Fruit fly (Drosophila melanogaster) whole organism, embryonic: Measurements from ENCODE around the gene CG33124.

Experiments
- Abd-B ChIP-seq: fragments of 200-800 bp; sonication (Bioruptor generic); optimal IDR thresholded peaks from 2 replicates; lab custom pipeline; 2018; ENCODE audit warnings: missing biosample characterization, mild to moderate bottlenecking, missing genetic modification characterization, moderate library complexity
- BEAF-32 ChIP-seq: fragments of 200-800 bp; sonication (Bioruptor generic); optimal IDR thresholded peaks from 3 replicates; lab custom pipeline; 2017; ENCODE audit warnings: missing biosample characterization, missing genetic modification characterization, mild to moderate bottlenecking, moderate library complexity, missing genetic modification reagents
- BtbVII ChIP-seq: fragments of 200-800 bp; sonication (Bioruptor generic); optimal IDR thresholded peaks from 3 replicates; lab custom pipeline; 2017; ENCODE audit warnings: missing biosample characterization, mild to moderate bottlenecking, missing genetic modification characterization
- CG10147 ChIP-seq: fragments of 200-800 bp; sonication (Bioruptor generic); optimal IDR thresholded peaks from 2 replicates; lab custom pipeline; 2019; ENCODE audit warnings: missing biosample characterization, mild to moderate bottlenecking, missing genetic modification characterization, moderate library complexity
- CG10267 ChIP-seq: fragments of 200-800 bp; sonication (Bioruptor generic); optimal IDR thresholded peaks from 2 replicates; lab custom pipeline; 2018; ENCODE audit warnings: missing biosample characterization, mild to moderate bottlenecking, missing genetic modification characterization, moderate library complexity
- CG10654 ChIP-seq: fragments of 200-800 bp; sonication (Bioruptor generic); optimal IDR thresholded peaks from 2 replicates; lab custom pipeline; 2016; ENCODE audit warnings: missing biosample characterization, missing genetic modification characterization
- CG11696 ChIP-seq: fragments of 200-800 bp; sonication (Bioruptor generic); IDR thresholded peaks from 2 replicates; pipeline ENCODE4 v1.3.6; 2022; ENCODE audit warnings: missing biosample characterization, missing genetic modification characterization
- CG12769 ChIP-seq: fragments of 200-800 bp; sonication (Bioruptor generic); optimal IDR thresholded peaks from 2 replicates; lab custom pipeline; 2019; ENCODE audit warnings: missing biosample characterization, mild to moderate bottlenecking, missing genetic modification characterization, moderate library complexity
- CG13296 ChIP-seq: fragments of 200-800 bp; sonication (Bioruptor generic); optimal IDR thresholded peaks from 3 replicates; lab custom pipeline; 2018; ENCODE audit warnings: missing biosample characterization, mild to moderate bottlenecking, missing genetic modification characterization
- CG18011 ChIP-seq: fragments of 200-800 bp; sonication (Bioruptor generic); optimal IDR thresholded peaks from 2 replicates; lab custom pipeline; 2017; ENCODE audit warnings: missing biosample characterization, missing genetic modification characterization, mild to moderate bottlenecking, moderate library complexity, missing genotype
- CG31388 ChIP-seq: fragments of 200-800 bp; sonication (Bioruptor generic); optimal IDR thresholded peaks from 2 replicates; lab custom pipeline; 2016; ENCODE audit warnings: missing biosample characterization, missing genetic modification characterization
- CG31441 ChIP-seq: fragments of 200-800 bp; sonication (Bioruptor generic); IDR thresholded peaks from 2 replicates; pipeline ENCODE4 v1.3.6; 2022; ENCODE audit warnings: missing biosample characterization, missing genetic modification characterization
- CG33213 ChIP-seq: fragments of 200-800 bp; sonication (Bioruptor generic); optimal IDR thresholded peaks from 3 replicates; lab custom pipeline; 2016; ENCODE audit warnings: missing biosample characterization, missing genetic modification characterization
- CG34376 ChIP-seq: fragments of 200-800 bp; sonication (Bioruptor generic); optimal IDR thresholded peaks from 2 replicates; lab custom pipeline; 2018; ENCODE audit warnings: missing biosample characterization, mild to moderate bottlenecking, missing genetic modification characterization
- CG3726 ChIP-seq: fragments of 200-800 bp; sonication (Bioruptor generic); IDR thresholded peaks from 3 replicates; pipeline ENCODE4, ENCODE4 v1.3.6; 2022; ENCODE audit warnings: missing biosample characterization, missing genetic modification characterization
- CG4282 ChIP-seq: fragments of 200-800 bp; sonication (Bioruptor generic); optimal IDR thresholded peaks from 2 replicates; lab custom pipeline; 2016; ENCODE audit warnings: missing biosample characterization, missing genetic modification characterization
- CG5245 ChIP-seq: fragments of 200-800 bp; sonication (Bioruptor generic); optimal IDR thresholded peaks from 3 replicates; lab custom pipeline; 2016; ENCODE audit warnings: missing biosample characterization, missing genetic modification characterization
- CG6654 ChIP-seq: fragments of 200-800 bp; sonication (Bioruptor generic); optimal IDR thresholded peaks from 2 replicates; lab custom pipeline; 2017; ENCODE audit warnings: missing biosample characterization, mild to moderate bottlenecking, missing genetic modification characterization
- CG7786 ChIP-seq: fragments of 200-800 bp; sonication (Bioruptor generic); optimal IDR thresholded peaks from 2 replicates; lab custom pipeline; 2016; ENCODE audit warnings: missing biosample characterization, missing genetic modification characterization
- CG7839 ChIP-seq: fragments of 200-800 bp; sonication (Bioruptor generic); optimal IDR thresholded peaks from 3 replicates; lab custom pipeline; 2018; ENCODE audit warnings: missing biosample characterization, mild to moderate bottlenecking, missing genetic modification characterization, moderate library complexity
- CG9215 ChIP-seq: fragments of 200-800 bp; sonication (Bioruptor generic); IDR thresholded peaks from 2 replicates; pipeline ENCODE4 v1.3.6; 2022; ENCODE audit warnings: missing biosample characterization, missing genetic modification characterization
- CG9727 ChIP-seq: fragments of 200-800 bp; sonication (Bioruptor generic); optimal IDR thresholded peaks from 3 replicates; lab custom pipeline; 2017; ENCODE audit warnings: missing biosample characterization, mild to moderate bottlenecking, missing genetic modification characterization
- CTCF ChIP-seq: fragments of 200-800 bp; sonication (Bioruptor generic); optimal IDR thresholded peaks from 2 replicates; lab custom pipeline; 2017; ENCODE audit warnings: missing biosample characterization, mild to moderate bottlenecking, missing genetic modification characterization, moderate library complexity
- Dbx ChIP-seq: fragments of 200-800 bp; sonication (Bioruptor generic); IDR thresholded peaks from 3 replicates; pipeline ENCODE4 v1.3.6; 2022; ENCODE audit warnings: missing biosample characterization, missing genetic modification characterization
- HmgD ChIP-seq: fragments of 200-800 bp; sonication (Bioruptor generic); optimal IDR thresholded peaks from 3 replicates; lab custom pipeline; 2016; ENCODE audit warnings: missing biosample characterization, missing genetic modification characterization
- Lhr ChIP-seq: fragments of 200-800 bp; sonication (Bioruptor generic); optimal IDR thresholded peaks from 3 replicates; lab custom pipeline; 2017; ENCODE audit warnings: mild to moderate bottlenecking, missing biosample characterization, missing genetic modification reagents, missing genetic modification characterization
- Med ChIP-seq: fragments of 200-800 bp; sonication (Bioruptor generic); peaks from one replicate; lab custom pipeline; 2016; ENCODE audit warnings: missing biosample characterization, missing genetic modification characterization, mild to moderate bottlenecking, inconsistent platforms, moderate library complexity
- Mrtf ChIP-seq: fragments of 200-800 bp; sonication (Bioruptor generic); IDR thresholded peaks from 3 replicates; pipeline ENCODE4 v1.3.6; 2022; ENCODE audit warnings: missing biosample characterization, missing genetic modification characterization
- Nf-YA ChIP-seq: fragments of 200-800 bp; sonication (Bioruptor generic); IDR thresholded peaks from 2 replicates; pipeline ENCODE4 v1.3.6; 2022; ENCODE audit warnings: missing biosample characterization, missing genetic modification characterization
- Ravus ChIP-seq: fragments of 200-800 bp; sonication (Bioruptor generic); IDR thresholded peaks from 2 replicates; pipeline ENCODE4 v1.3.6; 2022; ENCODE audit warnings: missing biosample characterization, missing genetic modification characterization
- al ChIP-seq: fragments of 200-800 bp; sonication (Bioruptor generic); IDR thresholded peaks from 2 replicates; pipeline ENCODE4 v1.3.6; 2022; ENCODE audit warnings: missing biosample characterization, missing genetic modification characterization
- ato ChIP-seq: fragments of 200-800 bp; sonication (Bioruptor generic); IDR thresholded peaks from 2 replicates; pipeline ENCODE4 v1.3.6; 2022; ENCODE audit warnings: missing biosample characterization, missing genetic modification characterization; ENCODE audit not compliant: partially characterized antibody
- danr ChIP-seq: fragments of 200-800 bp; sonication (Bioruptor generic); IDR thresholded peaks from 2 replicates; pipeline ENCODE4 v1.3.6; 2022; ENCODE audit warnings: missing biosample characterization, missing genetic modification characterization
- dpn ChIP-seq, 2 experiments: fragments of 200-800 bp; sonication (Bioruptor generic); optimal IDR thresholded peaks; 3 replicates each; lab custom pipeline; 2016; ENCODE audit warnings: missing biosample characterization in 2 of 2, missing genetic modification characterization in 2 of 2
- emc ChIP-seq: fragments of 200-800 bp; sonication (Bioruptor generic); optimal IDR thresholded peaks from 2 replicates; lab custom pipeline; 2016; ENCODE audit warnings: missing biosample characterization, missing genetic modification characterization
- en ChIP-seq: fragments of 200-800 bp; sonication (Bioruptor generic); optimal IDR thresholded peaks from 2 replicates; lab custom pipeline; 2016; ENCODE audit warnings: missing biosample characterization, missing genetic modification characterization
- ewg ChIP-seq: fragments of 200-800 bp; sonication (Bioruptor generic); optimal IDR thresholded peaks from 3 replicates; lab custom pipeline; 2017; ENCODE audit warnings: mild to moderate bottlenecking, missing biosample characterization, missing genetic modification reagents, missing genetic modification characterization
- ftz-f1 ChIP-seq: fragments of 200-800 bp; sonication (Bioruptor generic); optimal IDR thresholded peaks from 2 replicates; lab custom pipeline; 2016; ENCODE audit warnings: missing biosample characterization, missing genetic modification characterization
- gro ChIP-seq: fragments of 200-800 bp; sonication (Bioruptor generic); optimal IDR thresholded peaks from 2 replicates; lab custom pipeline; 2016; ENCODE audit warnings: missing biosample characterization, missing genetic modification characterization
- gsb ChIP-seq: fragments of 200-800 bp; sonication (Bioruptor generic); IDR thresholded peaks from 2 replicates; pipeline ENCODE4 v1.3.6; 2022; ENCODE audit warnings: missing biosample characterization, missing genetic modification characterization
- her ChIP-seq: fragments of 200-800 bp; sonication (Bioruptor generic); optimal IDR thresholded peaks from 2 replicates; lab custom pipeline; 2016; ENCODE audit warnings: missing biosample characterization, missing genetic modification characterization
- nom ChIP-seq: fragments of 200-800 bp; sonication (Bioruptor generic); optimal IDR thresholded peaks from 2 replicates; lab custom pipeline; 2017; ENCODE audit warnings: missing biosample characterization, missing genetic modification characterization, mild to moderate bottlenecking, moderate library complexity, missing genetic modification reagents
- odd ChIP-seq: fragments of 200-800 bp; sonication (Bioruptor generic); optimal IDR thresholded peaks from 2 replicates; lab custom pipeline; 2017; ENCODE audit warnings: missing biosample characterization, mild to moderate bottlenecking, missing genetic modification characterization
- pros ChIP-seq: fragments of 200-800 bp; sonication (Bioruptor generic); optimal IDR thresholded peaks from 3 replicates; lab custom pipeline; 2019; ENCODE audit warnings: missing biosample characterization, mild to moderate bottlenecking, missing genetic modification characterization, moderate library complexity
- ro ChIP-seq: fragments of 200-800 bp; sonication (Bioruptor generic); IDR thresholded peaks from 2 replicates; pipeline ENCODE4 v1.3.6; 2022; ENCODE audit warnings: missing biosample characterization, missing genetic modification characterization
- run ChIP-seq: fragments of 200-800 bp; sonication (Bioruptor generic); optimal IDR thresholded peaks from 3 replicates; lab custom pipeline; 2018; ENCODE audit warnings: missing biosample characterization, mild to moderate bottlenecking, missing genetic modification characterization
- sd ChIP-seq: fragments of 200-800 bp; sonication (Bioruptor generic); optimal IDR thresholded peaks from 3 replicates; lab custom pipeline; 2018; ENCODE audit warnings: missing biosample characterization, mild to moderate bottlenecking, missing genetic modification characterization, moderate library complexity
- sens ChIP-seq: fragments of 200-800 bp; sonication (Bioruptor generic); peaks from one replicate; lab custom pipeline; 2016; ENCODE audit warnings: missing biosample characterization, missing genetic modification characterization
- tio ChIP-seq: fragments of 200-800 bp; sonication (Bioruptor generic); optimal IDR thresholded peaks from 2 replicates; lab custom pipeline; 2017; ENCODE audit warnings: missing biosample characterization, missing genetic modification characterization, inconsistent platforms
- trem ChIP-seq: fragments of 200-800 bp; optimal IDR thresholded peaks from 3 replicates; lab custom pipeline; 2019; ENCODE audit warnings: missing biosample characterization, mild to moderate bottlenecking, missing genetic modification characterization, moderate library complexity
- wdn ChIP-seq: fragments of 200-800 bp; sonication (Bioruptor generic); IDR thresholded peaks from 2 replicates; pipeline ENCODE4 v1.3.6; 2022; ENCODE audit warnings: missing biosample characterization, missing genetic modification characterization
- wor ChIP-seq: fragments of 200-800 bp; sonication (Bioruptor generic); IDR thresholded peaks from 2 replicates; pipeline ENCODE4 v1.3.6; 2022; ENCODE audit warnings: missing biosample characterization, missing genetic modification characterization

CG33124 gene

dm6 chr2L:2193357-2193780, 15.5 kb downstream of the CG33124 start (continued):
- no peak for TF ChIP-seq tio (GFP tag; lab: Kevin White, UChicago)
- peak; percentile 88 for TF ChIP-seq Med (GFP tag; lab: Kevin White, UChicago)
- TF ChIP-seq al (GFP tag; lab: Robert Waterston, UW) = no peak
- TF ChIP-seq emc (GFP tag; lab: Kevin White, UChicago) = no peak
- TF ChIP-seq CG6654 (GFP tag; lab: Kevin White, UChicago) = no peak
- no peak for TF ChIP-seq CG10654 (GFP tag; lab: Kevin White, UChicago)
- TF ChIP-seq gro (GFP tag; lab: Kevin White, UChicago) = peak; percentile 59
- TF ChIP-seq pros = peak; percentile 79
- no peak for TF ChIP-seq gsb (GFP tag; lab: Robert Waterston, UW)
- TF ChIP-seq Nf-YA (GFP tag; lab: Robert Waterston, UW) = no peak
- peak in 1 of 2 experiments; percentile 52 for TF ChIP-seq dpn (GFP tag; optimal IDR thresholded peaks at IDR 0.05; lab: Kevin White, UChicago)
- no peak for TF ChIP-seq ro (GFP tag; lab: Robert Waterston, UW)
- TF ChIP-seq CG10147 (GFP tag; lab: Kevin White, UChicago) = no peak
- no peak for TF ChIP-seq Mrtf
- no peak for TF ChIP-seq CG31441
- peak; percentile 23 for TF ChIP-seq CG7839
- no peak for TF ChIP-seq wdn
- no peak for TF ChIP-seq danr (GFP tag; lab: Robert Waterston, UW)
- no peak for TF ChIP-seq CG11696 (GFP tag; lab: Robert Waterston, UW)
- peak; percentile 59 for TF ChIP-seq BEAF-32
- peak; percentile 100 for TF ChIP-seq Lhr
- peak; percentile 84 for TF ChIP-seq CG34376
- peak; percentile 15 for TF ChIP-seq CG18011 (GFP tag; lab: Kevin White, UChicago)
- TF ChIP-seq odd (GFP tag; lab: Kevin White, UChicago) = peak; percentile 2
- peak; percentile 92 for TF ChIP-seq sd (tag; lab: Kevin White, UChicago)
- peak; percentile 66 for TF ChIP-seq nom (GFP tag; lab: Kevin White, UChicago)
- TF ChIP-seq sens (GFP tag; lab: Kevin White, UChicago) = peak; percentile 95
- TF ChIP-seq CG9727 (GFP tag; lab: Kevin White, UChicago) = peak; percentile 16
- TF ChIP-seq ewg (GFP tag; lab: Kevin White, UChicago) = peak; percentile 81
- TF ChIP-seq CG13296 = peak; percentile 59
- peak; percentile 96 for TF ChIP-seq CG33213
- TF ChIP-seq CG9215 (GFP tag; lab: Robert Waterston, UW) = no peak
- TF ChIP-seq CG3726 (GFP tag; lab: Robert Waterston, UW) = no peak
- TF ChIP-seq BtbVII (GFP tag; lab: Kevin White, UChicago) = peak; percentile 55
- TF ChIP-seq run (tag; lab: Kevin White, UChicago) = no peak
- peak; percentile 47 for TF ChIP-seq Abd-B (GFP tag; lab: Kevin White, UChicago)
- no peak for TF ChIP-seq CG7786 (GFP tag; lab: Kevin White, UChicago)
- TF ChIP-seq trem (tag; lab: Kevin White, UChicago) = peak; percentile 31
- TF ChIP-seq en (GFP tag; lab: Kevin White, UChicago) = no peak
- TF ChIP-seq her = peak; percentile 99
- TF ChIP-seq Ravus (GFP tag; lab: Robert Waterston, UW) = no peak
- peak; percentile 17 for TF ChIP-seq CG31388 (GFP tag; lab: Kevin White, UChicago)
- peak; percentile 79 for TF ChIP-seq CG12769
- TF ChIP-seq HmgD (GFP tag; lab: Kevin White, UChicago) = peak; percentile 67
- TF ChIP-seq CG5245 = no peak
- no peak for TF ChIP-seq ato
- no peak for TF ChIP-seq wor
- TF ChIP-seq CG4282 (GFP tag; lab: Kevin White, UChicago) = peak; percentile 1
- TF ChIP-seq Dbx (GFP tag; lab: Robert Waterston, UW) = no peak
- TF ChIP-seq CTCF (GFP tag; lab: Kevin White, UChicago) = peak; percentile 44
- TF ChIP-seq CG10267 (tag; lab: Kevin White, UChicago) = no peak
- peak; percentile 95 for TF ChIP-seq ftz-f1
